Worm (Caenorhabditis elegans): Measurements from ENCODE around the gene egl-5.

- TF ChIP-seq aly-2 (tag; optimal IDR thresholded peaks at IDR 0.05), result no peak
- TF ChIP-seq ceh-82 (tag; optimal IDR thresholded peaks at IDR 0.05), result no peak
- no peak for TF ChIP-seq ztf-11 (tag; optimal IDR thresholded peaks at IDR 0.05)
- no peak for TF ChIP-seq unc-62 (GFP tag; optimal IDR thresholded peaks at IDR 0.05)
- TF ChIP-seq nhr-43 (tag; optimal IDR thresholded peaks at IDR 0.05; ENCODE audit: poor library complexity, severe bottlenecking), result no peak
- TF ChIP-seq nhr-23 (tag; optimal IDR thresholded peaks at IDR 0.05), result no peak
- no peak for TF ChIP-seq ama-1 (optimal IDR thresholded peaks at IDR 0.05)
- no peak for TF ChIP-seq ztf-4 (tag; optimal IDR thresholded peaks at IDR 0.05)
- no peak for TF ChIP-seq ceh-16 (tag; optimal IDR thresholded peaks at IDR 0.05)
- no peak for TF ChIP-seq nhr-12 (tag; optimal IDR thresholded peaks at IDR 0.05)
- no peak for TF ChIP-seq snpc-4 (tag; optimal IDR thresholded peaks at IDR 0.05)
These were observed 41.3 kb upstream of the egl-5 start, which contains the start of the genes ZK686.6 and ZK686.1 for ce11 chrIII:7772901-7773300.

Measured in whole organism, L3 larva.